Fruit fly (Drosophila melanogaster) whole organism, embryonic: ENCODE measurements around the gene CG8960.

Experiments
- CG12744 ChIP-seq: fragments of 200-800 bp; sonication (Bioruptor generic); optimal IDR thresholded peaks from 2 replicates; lab custom pipeline; 2016; ENCODE audit warnings: missing biosample characterization, missing genetic modification characterization
- emc ChIP-seq: fragments of 200-800 bp; sonication (Bioruptor generic); optimal IDR thresholded peaks from 2 replicates; lab custom pipeline; 2016; ENCODE audit warnings: missing biosample characterization, missing genetic modification characterization

DNA sequence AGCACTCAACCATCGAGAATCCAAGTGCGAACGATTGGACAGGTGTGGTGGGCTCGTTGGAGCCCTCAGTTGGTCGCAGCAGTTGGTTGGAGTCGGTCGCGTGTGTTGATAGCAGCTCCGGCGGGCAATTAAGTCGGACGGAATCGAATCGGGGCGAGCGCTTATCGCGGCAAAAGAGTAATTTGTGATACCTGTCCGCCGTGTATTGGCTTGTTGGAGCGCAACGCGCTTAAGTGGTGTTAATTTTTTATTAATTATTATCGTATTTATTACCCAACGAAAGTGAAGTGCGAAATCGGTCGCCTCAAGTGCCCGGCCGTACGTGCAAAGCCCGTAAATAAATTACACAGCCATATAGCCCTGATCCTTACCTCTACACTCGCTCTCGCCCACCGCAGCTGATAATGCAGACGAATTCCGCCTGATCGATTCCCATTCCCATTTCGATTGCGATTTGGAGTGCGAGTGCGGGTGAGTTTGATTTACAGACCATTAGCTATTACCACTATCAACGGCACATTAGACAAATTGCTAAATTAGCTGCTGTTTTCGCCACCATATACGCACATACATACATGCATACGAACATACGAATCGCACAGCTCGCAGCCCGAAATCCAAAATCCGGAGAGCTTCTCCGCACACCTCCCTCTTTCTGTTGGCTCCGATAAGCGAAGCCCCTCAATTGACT, 40.9 kb downstream of the CG8960 start, which contains the start of gene ACXD:
- TF ChIP-seq emc (GFP tag; lab: Kevin White, UChicago), result no peak
- TF ChIP-seq CG12744 (GFP tag; lab: Kevin White, UChicago), result no peak
